Fruit fly (Drosophila melanogaster): ENCODE data around the gene CG13454.

Gene CG13454

DNA sequence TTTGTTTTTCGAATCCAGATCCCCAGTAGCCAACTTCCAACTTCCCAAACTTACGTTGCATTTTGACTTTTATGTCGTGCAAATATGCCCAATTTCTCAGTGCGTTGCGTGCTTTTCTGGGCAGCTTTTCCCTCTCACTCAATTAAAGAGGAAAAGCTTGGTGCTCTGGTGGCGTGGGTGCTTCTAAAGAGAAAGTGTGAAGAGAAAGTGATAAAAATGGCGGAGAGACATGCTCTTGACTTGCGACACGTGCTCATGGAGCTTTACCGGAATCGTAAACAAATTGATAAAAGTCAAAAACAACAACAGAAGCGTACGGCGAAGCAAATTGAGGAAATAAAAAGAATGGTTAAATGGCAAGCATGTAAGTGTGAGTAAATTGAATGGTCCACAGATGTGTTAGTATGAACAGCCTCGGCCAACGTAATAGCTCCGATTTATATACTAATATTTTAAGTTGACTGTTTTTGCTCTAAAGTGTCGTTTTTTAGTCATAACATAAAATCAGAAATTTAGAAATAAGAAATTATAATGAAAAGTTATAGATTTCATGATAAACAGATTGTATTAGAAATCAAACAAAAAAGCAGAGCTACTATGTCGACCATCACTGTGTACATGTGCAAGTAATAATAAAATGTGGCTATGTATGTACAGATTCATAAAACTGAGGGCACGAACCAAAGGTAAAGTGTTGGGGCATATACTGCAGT, 22.8 kb downstream of the CG13454 start:
- TF ChIP-seq Dll (optimal IDR thresholded peaks at IDR 0.05) (no peak), pan (optimal IDR thresholded peaks at IDR 0.05) (no peak), usp (GFP tag; optimal IDR thresholded peaks at IDR 0.05) (no peak), psq (optimal IDR thresholded peaks at IDR 0.05) (no peak), CG8478 (optimal IDR thresholded peaks at IDR 0.05) (no peak), EcR (GFP tag; optimal IDR thresholded peaks at IDR 0.05) (no peak)

DNA sequence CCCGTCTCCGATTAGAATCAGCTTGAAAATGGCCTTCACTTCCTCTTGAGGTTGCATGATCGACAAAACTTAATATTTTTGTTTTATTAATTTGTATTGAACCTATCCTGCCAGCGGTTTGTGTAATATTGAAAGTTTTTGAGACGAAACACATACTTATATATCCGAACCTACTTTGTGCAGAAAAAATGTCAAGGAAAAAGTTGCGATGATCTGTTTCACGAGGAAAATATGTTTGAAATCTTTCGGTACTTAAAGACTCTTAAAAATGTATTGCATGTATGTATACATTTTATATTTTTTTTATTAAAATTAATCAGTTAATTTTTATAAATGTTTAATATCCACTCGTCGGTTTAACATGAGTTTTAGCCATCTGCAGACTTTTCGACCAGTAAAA, 31.6 kb downstream of the CG13454 start, which contains the start of gene Ran-like:
Ran-like (minus strand) TSS at position 101 of the 400 bp plus-strand sequence.
- TF ChIP-seq CG8478 (optimal IDR thresholded peaks at IDR 0.05) (no peak), usp (GFP tag; optimal IDR thresholded peaks at IDR 0.05) (no peak), Dll (optimal IDR thresholded peaks at IDR 0.05) (no peak), psq (optimal IDR thresholded peaks at IDR 0.05) (no peak), pan (optimal IDR thresholded peaks at IDR 0.05) (no peak), EcR (GFP tag; optimal IDR thresholded peaks at IDR 0.05) (no peak)

DNA sequence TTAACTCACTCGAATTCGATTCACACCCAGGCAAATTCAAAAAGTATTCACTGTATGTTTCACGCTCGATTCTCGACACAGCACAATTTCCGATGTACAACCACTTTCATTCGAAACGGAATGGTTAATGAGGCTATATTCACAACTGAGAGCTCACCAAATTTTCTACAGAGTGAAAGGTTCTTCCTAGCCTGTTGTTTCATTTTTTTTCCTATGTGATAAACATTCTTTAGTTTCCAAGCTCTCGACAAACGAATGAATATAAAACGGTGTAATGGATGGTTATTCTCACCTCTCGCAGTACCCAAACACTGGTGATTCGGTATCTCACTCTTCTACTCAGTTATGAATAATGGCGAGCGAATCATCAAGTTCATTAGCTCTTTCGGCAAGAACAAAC, 42.8 kb downstream of the CG13454 start, which contains the start of gene cocoon:
cocoon (minus strand) TSS at position 101 of the 400 bp plus-strand sequence.
- TF ChIP-seq CG8478 (optimal IDR thresholded peaks at IDR 0.05) (no peak), pan (optimal IDR thresholded peaks at IDR 0.05) (no peak), Dll (optimal IDR thresholded peaks at IDR 0.05) (no peak), psq (optimal IDR thresholded peaks at IDR 0.05) (no peak), EcR (GFP tag; optimal IDR thresholded peaks at IDR 0.05) (no peak), usp (GFP tag; optimal IDR thresholded peaks at IDR 0.05) (no peak)

Data from whole organism.